Worm (Caenorhabditis elegans): Measurements from ENCODE around the gene fbxa-3.
A peak's percentile ranks its signal among the peaks of the same experiment; 100 is the strongest.
"Not testable (repeated sequence)": the region's sequence is repeated elsewhere in the genome, so short reads cannot be mapped to it uniquely, and the experiment has no call there.

fbxa-3 gene

DNA sequence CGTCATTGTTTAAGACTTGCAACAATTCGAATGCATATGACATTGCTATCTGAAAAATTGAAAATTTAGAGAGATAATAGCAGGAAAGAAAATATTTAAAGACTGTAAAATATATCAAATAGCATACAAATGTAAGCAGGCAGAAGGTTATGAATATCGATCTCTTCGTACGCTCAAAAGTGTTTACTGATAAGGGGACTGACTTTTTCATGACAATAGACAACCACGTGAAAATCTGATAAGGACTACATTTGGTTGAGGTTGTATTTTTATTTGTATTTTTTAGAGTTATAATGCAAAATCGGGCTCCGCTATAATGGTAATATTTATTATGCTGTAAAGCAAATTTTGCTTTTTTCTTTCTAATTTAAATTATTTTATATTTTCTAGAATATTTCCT lies 22.2 kb upstream of the fbxa-3 start, which contains the start of the genes C52E2.5 and C52E2.4:
TSS of gene C52E2.5 (minus strand) at position 43 of the 400 bp plus-strand sequence.
TSS of gene C52E2.4 (plus strand) at position 252 of the 400 bp plus-strand sequence.
- no peak for TF ChIP-seq mdl-1 (tag; optimal IDR thresholded peaks at IDR 0.05)
- peak; percentile 20 for TF ChIP-seq jun-1 (tag; optimal IDR thresholded peaks at IDR 0.05)
- TF ChIP-seq skn-1 (tag; optimal IDR thresholded peaks at IDR 0.05), result peak; percentile 17
- peak; percentile 73 for TF ChIP-seq pha-4 (tag; optimal IDR thresholded peaks at IDR 0.05)
- peak; percentile 94 for TF ChIP-seq elt-2 (tag; optimal IDR thresholded peaks at IDR 0.05)
- TF ChIP-seq ceh-28 (tag; optimal IDR thresholded peaks at IDR 0.05), result no peak

DNA sequence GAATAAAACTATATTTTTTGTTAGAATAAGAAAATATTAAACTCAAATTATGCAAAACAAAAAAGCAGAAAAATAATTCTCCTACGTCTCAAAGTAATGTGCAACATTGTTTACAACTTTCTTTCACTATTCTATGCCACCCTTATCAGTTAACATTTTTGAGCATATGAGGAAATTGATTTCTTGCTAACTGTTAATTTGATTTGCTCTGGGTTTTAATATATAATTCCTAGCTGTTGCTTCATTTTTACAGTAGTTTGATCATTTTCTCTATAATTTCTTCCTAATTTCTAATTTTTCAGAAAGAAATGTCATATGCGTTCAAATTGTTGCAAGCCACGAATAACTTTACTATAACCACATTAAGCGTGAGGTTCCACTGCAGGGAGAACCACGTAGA lies 15.5 kb upstream of the fbxa-3 start, which contains the start of gene T08E11.1:
TSS of gene T08E11.1 (plus strand) at position 301 of the 400 bp plus-strand sequence.
- TF ChIP-seq R02D3.7 (tag; optimal IDR thresholded peaks at IDR 0.05), result no peak
- TF ChIP-seq elt-2 (tag; optimal IDR thresholded peaks at IDR 0.05), result peak; percentile 8

DNA sequence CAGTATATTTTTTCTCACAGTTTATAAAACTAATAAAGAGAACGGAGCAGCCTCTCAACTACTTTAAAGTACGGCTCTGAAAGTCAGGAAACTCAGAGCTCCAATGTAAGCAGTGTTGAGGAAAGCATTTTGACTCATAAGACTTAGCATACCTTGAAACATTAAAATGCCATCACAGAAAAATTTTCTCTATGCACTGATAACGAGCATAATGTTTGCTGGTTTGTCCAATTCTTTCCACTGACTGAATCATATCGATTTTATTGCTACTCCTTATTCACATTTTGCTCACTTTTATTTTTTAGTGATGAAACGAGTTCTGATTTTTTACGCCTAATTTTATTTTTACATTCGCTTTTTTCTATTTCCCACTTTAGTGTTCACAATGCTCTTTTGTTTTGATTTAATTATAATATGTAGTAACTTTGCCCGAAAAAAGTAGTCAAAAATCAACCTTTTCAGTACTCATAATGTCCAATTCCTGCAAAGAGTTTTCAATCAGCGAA lies 11.3 kb upstream of the fbxa-3 start, which contains the start of gene math-39:
TSS of gene math-39 (plus strand) at position 456 of the 506 bp plus-strand sequence.
- TF ChIP-seq fos-1 (tag; optimal IDR thresholded peaks at IDR 0.05) (no peak), elt-2 (tag; optimal IDR thresholded peaks at IDR 0.05) (peak; percentile 51)

DNA sequence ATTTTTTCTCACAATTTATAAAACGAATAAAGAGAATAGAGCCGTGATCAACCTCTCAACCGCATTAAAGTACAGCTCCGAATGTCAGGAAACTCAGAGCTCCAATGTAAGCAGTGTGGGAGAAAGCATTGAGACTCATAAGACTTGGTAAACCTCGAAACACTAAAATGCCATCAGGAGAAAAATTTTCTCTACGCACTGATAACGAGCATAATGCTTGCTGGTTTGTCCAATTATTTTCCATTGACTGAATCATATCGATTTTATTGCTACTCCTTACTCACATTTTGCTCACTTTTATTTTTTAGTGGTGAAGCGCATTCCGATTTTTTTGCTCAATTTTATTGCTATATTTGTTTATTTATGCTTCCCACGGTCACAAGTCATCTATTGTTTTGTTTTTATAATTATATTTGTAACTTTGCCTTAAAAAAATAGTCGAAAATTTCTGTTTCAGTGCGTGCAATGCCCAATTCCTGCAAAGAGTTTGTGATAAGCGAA lies 9.6 kb upstream of the fbxa-3 start, which contains the start of gene math-40:
TSS of gene math-40 (plus strand) at position 451 of the 501 bp plus-strand sequence.
- TF ChIP-seq eor-1 (tag; optimal IDR thresholded peaks at IDR 0.05) (no peak), jun-1 (tag; optimal IDR thresholded peaks at IDR 0.05) (no peak), elt-2 (tag; optimal IDR thresholded peaks at IDR 0.05) (peak; percentile 62), R02D3.7 (tag; optimal IDR thresholded peaks at IDR 0.05) (no peak), fkh-2 (tag; optimal IDR thresholded peaks at IDR 0.05) (no peak), mml-1 (tag; optimal IDR thresholded peaks at IDR 0.05) (no peak), pqm-1 (tag; optimal IDR thresholded peaks at IDR 0.05) (peak; percentile 41)

DNA sequence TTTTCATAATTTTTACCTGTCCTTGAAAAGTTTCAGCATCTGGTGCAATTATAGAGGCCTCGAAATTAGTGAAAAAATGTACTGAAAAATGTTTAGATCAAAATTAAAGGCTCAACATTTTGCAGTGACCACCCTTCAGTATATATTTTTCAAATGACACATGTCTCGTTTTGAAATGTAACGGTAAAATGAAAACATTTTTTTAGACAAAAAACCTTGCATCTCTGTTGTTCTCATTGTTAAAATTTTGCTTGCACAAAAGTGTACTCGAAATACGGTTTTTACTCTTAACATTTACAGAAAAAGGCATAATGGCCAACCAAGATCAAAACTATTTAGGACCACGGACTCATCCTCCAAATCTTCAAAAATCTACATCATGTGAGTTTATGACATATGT lies 3.7 kb upstream of the fbxa-3 start, which contains the start of gene math-41:
TSS of gene math-41 (plus strand) at position 301 of the 400 bp plus-strand sequence.
- TF ChIP-seq nhr-77, ceh-16, eor-1 (tag; optimal IDR thresholded peaks at IDR 0.05): not testable (repeated sequence)

DNA sequence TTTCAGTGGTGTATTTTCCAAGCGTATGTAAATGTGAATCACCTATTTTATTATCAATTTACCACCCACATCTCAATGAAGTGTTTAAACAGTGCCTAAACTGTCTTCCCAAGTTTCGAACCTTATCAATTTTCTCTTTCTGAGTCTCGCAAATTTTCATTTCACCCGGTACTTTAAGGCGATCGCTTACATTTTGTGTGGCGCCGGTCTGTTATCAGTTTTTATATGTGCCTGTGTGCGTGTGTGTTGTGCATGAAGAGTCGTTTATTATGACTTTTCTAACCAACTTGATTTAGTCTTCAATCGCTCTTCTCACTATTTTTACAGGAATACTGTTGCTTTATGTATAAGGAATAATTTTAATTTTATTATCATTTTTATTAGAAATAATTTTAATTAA lies 2.9 kb upstream of the fbxa-3 start:
- TF ChIP-seq elt-2 (tag; optimal IDR thresholded peaks at IDR 0.05), result peak; percentile 57

DNA sequence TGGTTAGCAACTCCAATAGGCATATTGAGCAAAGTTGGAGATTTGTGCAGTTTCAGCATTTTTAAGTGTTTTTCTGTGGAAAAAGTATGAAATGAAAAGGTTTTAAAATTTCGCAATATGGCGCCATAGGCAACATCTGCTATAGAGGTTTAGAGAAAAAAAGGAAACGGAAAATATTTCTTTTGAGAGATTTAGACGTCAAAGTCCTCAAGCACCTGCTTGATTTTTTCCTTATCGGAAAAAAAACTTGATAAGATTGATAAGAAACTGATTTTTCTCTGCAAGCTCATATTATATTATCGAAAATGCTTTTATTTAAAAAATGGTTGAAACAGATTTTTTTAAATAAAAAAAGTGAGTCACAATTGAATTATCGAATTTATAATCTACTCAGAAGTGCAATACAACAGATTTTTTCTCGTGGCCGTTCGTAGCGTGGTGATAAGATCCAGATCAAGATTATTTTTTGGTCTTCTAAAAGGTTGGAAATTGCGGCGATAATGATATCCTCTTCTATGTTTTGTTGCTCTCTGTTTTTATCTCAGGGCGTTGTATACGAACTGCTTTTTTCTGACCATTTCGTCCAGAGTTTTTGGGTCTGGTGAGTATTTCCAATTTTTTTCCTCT lies 617 bp downstream of the fbxa-3 start, which contains the start of gene fbxc-19:
TSS of gene fbxc-19 (plus strand) at position 536 of the 627 bp plus-strand sequence.
- TF ChIP-seq egl-27 (tag; optimal IDR thresholded peaks at IDR 0.05) (no peak), aly-2 (tag; optimal IDR thresholded peaks at IDR 0.05) (no peak), lin-15B (tag; optimal IDR thresholded peaks at IDR 0.05) (peak; percentile 21), fos-1 (tag; optimal IDR thresholded peaks at IDR 0.05) (no peak), ceh-9 (tag; optimal IDR thresholded peaks at IDR 0.05) (no peak), ceh-28 (tag; optimal IDR thresholded peaks at IDR 0.05) (peak; percentile 79), pha-4 (tag; optimal IDR thresholded peaks at IDR 0.05) (peak; percentile 89), unc-39 (tag; optimal IDR thresholded peaks at IDR 0.05) (no peak), lin-39 (tag; optimal IDR thresholded peaks at IDR 0.05) (no peak), nhr-237 (tag; optimal IDR thresholded peaks at IDR 0.05) (no peak), nhr-25 (tag; optimal IDR thresholded peaks at IDR 0.05) (no peak), snpc-4 (tag; optimal IDR thresholded peaks at IDR 0.05) (no peak), lsy-12 (tag; optimal IDR thresholded peaks at IDR 0.05) (no peak), elt-2 (tag; optimal IDR thresholded peaks at IDR 0.05) (peak; percentile 99), skn-1 (tag; optimal IDR thresholded peaks at IDR 0.05) (peak; percentile 26), eor-1 (tag; optimal IDR thresholded peaks at IDR 0.05) (no peak), ztf-4 (tag; optimal IDR thresholded peaks at IDR 0.05) (no peak), tbx-2 (tag; optimal IDR thresholded peaks at IDR 0.05) (no peak), nhr-11 (tag; optimal IDR thresholded peaks at IDR 0.05) (no peak), R02D3.7 (tag; optimal IDR thresholded peaks at IDR 0.05) (peak; percentile 7), jun-1 (tag; optimal IDR thresholded peaks at IDR 0.05) (peak; percentile 85), ceh-16 (tag; optimal IDR thresholded peaks at IDR 0.05) (no peak), nhr-12 (tag; optimal IDR thresholded peaks at IDR 0.05) (no peak), nhr-77 (tag; optimal IDR thresholded peaks at IDR 0.05) (peak; percentile 31), nfya-1 (tag; optimal IDR thresholded peaks at IDR 0.05; ENCODE audit: insufficient read depth) (peak; percentile 42), nhr-76 (tag; optimal IDR thresholded peaks at IDR 0.05) (no peak), nhr-28 (tag; optimal IDR thresholded peaks at IDR 0.05) (no peak), pqm-1 (tag; optimal IDR thresholded peaks at IDR 0.05) (peak; percentile 98), unc-62 (GFP tag; optimal IDR thresholded peaks at IDR 0.05) (no peak), daf-12 (tag; optimal IDR thresholded peaks at IDR 0.05) (no peak), fkh-2 (tag; optimal IDR thresholded peaks at IDR 0.05) (no peak), ztf-11 (tag; optimal IDR thresholded peaks at IDR 0.05) (no peak), mdl-1 (tag; optimal IDR thresholded peaks at IDR 0.05) (peak; percentile 26), fkh-10 (GFP tag; optimal IDR thresholded peaks at IDR 0.05) (no peak), ceh-82 (tag; optimal IDR thresholded peaks at IDR 0.05) (no peak)

Data from whole organism, L3 larva.